Fruit fly (Drosophila melanogaster) whole organism: ENCODE results near the gene AIMP2.

Source experiments
- CG8478 ChIP-seq: fragments of >200 bp; optimal IDR thresholded peaks from 2 replicates; lab custom pipeline; 2018; ENCODE audit warnings: inconsistent platforms
- Dll ChIP-seq: fragments of >200 bp; optimal IDR thresholded peaks from 2 replicates; lab custom pipeline; 2017
- EcR ChIP-seq, 2 experiments: fragments of >200 bp; optimal IDR thresholded peaks; 2 replicates each; lab custom pipeline; 2017; ENCODE audit warnings: missing biosample characterization in 2 of 2, missing genetic modification characterization in 2 of 2, missing genetic modification reagents in 2 of 2
- pan ChIP-seq: fragments of >200 bp; optimal IDR thresholded peaks from 2 replicates; lab custom pipeline; 2017
- psq ChIP-seq: fragments of >200 bp; optimal IDR thresholded peaks from 2 replicates; lab custom pipeline; 2017
- usp ChIP-seq: fragments of >200 bp; optimal IDR thresholded peaks from 2 replicates; lab custom pipeline; 2017; ENCODE audit warnings: missing biosample characterization, missing genetic modification characterization, mixed read lengths

The AIMP2 gene

dm6 chr3L:15595175-15595724 lies 11.8 kb downstream of the AIMP2 start:
- no peak for TF ChIP-seq usp (GFP tag; lab: Kevin White, UChicago)
- TF ChIP-seq EcR (GFP tag; optimal IDR thresholded peaks at IDR 0.05; lab: Kevin White, UChicago): no peak
- TF ChIP-seq CG8478 (lab: Kevin White, UChicago): no peak
- TF ChIP-seq psq: no peak
- TF ChIP-seq pan (lab: Kevin White, UChicago): no peak
- TF ChIP-seq Dll (lab: Kevin White, UChicago): no peak

dm6 chr3L:15595980-15596379 lies 12.5 kb downstream of the AIMP2 start:
- TF ChIP-seq usp (GFP tag; lab: Kevin White, UChicago): no peak
- TF ChIP-seq pan (lab: Kevin White, UChicago): no peak
- TF ChIP-seq CG8478 (lab: Kevin White, UChicago): no peak
- TF ChIP-seq EcR (GFP tag; optimal IDR thresholded peaks at IDR 0.05; lab: Kevin White, UChicago): no peak
- no peak for TF ChIP-seq Dll (lab: Kevin White, UChicago)

- TF ChIP-seq CG8478 (lab: Kevin White, UChicago) (no peak), usp (GFP tag; lab: Kevin White, UChicago) (no peak), Dll (lab: Kevin White, UChicago) (no peak), psq (no peak), pan (lab: Kevin White, UChicago) (no peak), EcR (GFP tag; optimal IDR thresholded peaks at IDR 0.05; lab: Kevin White, UChicago) (no peak)
These were observed 13.8 kb downstream of the AIMP2 start for dm6 chr3L:15597037-15597785.

- TF ChIP-seq CG8478 (lab: Kevin White, UChicago): no peak
- TF ChIP-seq Dll (lab: Kevin White, UChicago): no peak
- no peak for TF ChIP-seq psq
- no peak for TF ChIP-seq EcR (GFP tag; optimal IDR thresholded peaks at IDR 0.05; lab: Kevin White, UChicago)
- no peak for TF ChIP-seq pan (lab: Kevin White, UChicago)
- TF ChIP-seq usp (GFP tag; lab: Kevin White, UChicago): no peak
These were observed 14.5 kb downstream of the AIMP2 start for dm6 chr3L:15597945-15598344.

- no peak for TF ChIP-seq usp (GFP tag; lab: Kevin White, UChicago)
- no peak for TF ChIP-seq Dll (lab: Kevin White, UChicago)
- no peak for TF ChIP-seq EcR (GFP tag; optimal IDR thresholded peaks at IDR 0.05; lab: Kevin White, UChicago)
- TF ChIP-seq pan (lab: Kevin White, UChicago): no peak
- TF ChIP-seq CG8478 (lab: Kevin White, UChicago): no peak
- TF ChIP-seq psq: no peak
These were observed 15.8 kb downstream of the AIMP2 start for dm6 chr3L:15599190-15599589.

- TF ChIP-seq EcR (GFP tag; optimal IDR thresholded peaks at IDR 0.05; lab: Kevin White, UChicago) (no peak), CG8478 (lab: Kevin White, UChicago) (no peak), psq (no peak), Dll (lab: Kevin White, UChicago) (no peak), pan (lab: Kevin White, UChicago) (no peak), usp (GFP tag; lab: Kevin White, UChicago) (no peak)
These were observed 16.6 kb downstream of the AIMP2 start for dm6 chr3L:15600051-15600450.

dm6 chr3L:15604979-15605378 lies 21.5 kb downstream of the AIMP2 start:
- TF ChIP-seq EcR (GFP tag; optimal IDR thresholded peaks at IDR 0.05; lab: Kevin White, UChicago): no peak
- TF ChIP-seq usp (GFP tag; lab: Kevin White, UChicago): no peak
- TF ChIP-seq CG8478 (lab: Kevin White, UChicago): no peak
- TF ChIP-seq psq: no peak
- TF ChIP-seq Dll (lab: Kevin White, UChicago): no peak
- TF ChIP-seq pan (lab: Kevin White, UChicago): no peak

dm6 chr3L:15610109-15610508 lies 26.7 kb downstream of the AIMP2 start, which contains the start of gene CG7650:
CG7650 (minus strand) TSS chr3L:15610386.
- TF ChIP-seq psq (no peak), usp (GFP tag; lab: Kevin White, UChicago) (no peak), EcR (GFP tag; optimal IDR thresholded peaks at IDR 0.05; lab: Kevin White, UChicago) (no peak), Dll (lab: Kevin White, UChicago) (no peak), CG8478 (lab: Kevin White, UChicago) (no peak), pan (lab: Kevin White, UChicago) (no peak)

- TF ChIP-seq CG8478 (lab: Kevin White, UChicago) (no peak), EcR (GFP tag; optimal IDR thresholded peaks at IDR 0.05; lab: Kevin White, UChicago) (no peak), usp (GFP tag; lab: Kevin White, UChicago) (no peak), pan (lab: Kevin White, UChicago) (no peak), Dll (lab: Kevin White, UChicago) (no peak), psq (no peak)
These were observed 29.3 kb downstream of the AIMP2 start, which contains the start of gene CG13449 for dm6 chr3L:15612728-15613127. CG13449 (minus strand) TSS chr3L:15612828.

- TF ChIP-seq CG8478 (lab: Kevin White, UChicago) (no peak), usp (GFP tag; lab: Kevin White, UChicago) (no peak), pan (lab: Kevin White, UChicago) (no peak), psq (no peak), EcR (GFP tag; optimal IDR thresholded peaks at IDR 0.05; lab: Kevin White, UChicago) (no peak), Dll (lab: Kevin White, UChicago) (no peak)
These were observed 33.1 kb downstream of the AIMP2 start for dm6 chr3L:15616490-15616889.

dm6 chr3L:15616900-15617299 lies 33.5 kb downstream of the AIMP2 start:
- TF ChIP-seq usp (GFP tag; lab: Kevin White, UChicago) (no peak), Dll (lab: Kevin White, UChicago) (no peak), EcR (GFP tag; optimal IDR thresholded peaks at IDR 0.05; lab: Kevin White, UChicago) (no peak), CG8478 (lab: Kevin White, UChicago) (no peak), psq (no peak), pan (lab: Kevin White, UChicago) (no peak)
